Fruit fly (Drosophila melanogaster): ENCODE results near the gene CG16711.

Gene CG16711

dm6 chr3L:9692892-9693551, 11.1 kb upstream of the CG16711 start (continued):
- peak; percentile 76 for TF ChIP-seq NFAT (GFP tag; IDR thresholded peaks at IDR 0.05)
- peak; percentile 68 for TF ChIP-seq CG31365 (tag; optimal IDR thresholded peaks at IDR 0.05)
- peak; percentile 98 for TF ChIP-seq CG12659 (GFP tag; optimal IDR thresholded peaks at IDR 0.05)
- peak; percentile 92 for TF ChIP-seq CG9817 (tag; optimal IDR thresholded peaks at IDR 0.05)
- peak; percentile 96 for TF ChIP-seq CG8944 (GFP tag; optimal IDR thresholded peaks at IDR 0.05)
- peak; percentile 94 for TF ChIP-seq CG6689 (GFP tag; IDR thresholded peaks at IDR 0.05)
- TF ChIP-seq D (optimal IDR thresholded peaks at IDR 0.05): no peak
- peak; percentile 97 for TF ChIP-seq D (GFP tag; optimal IDR thresholded peaks at IDR 0.05)
- TF ChIP-seq CG1529 (GFP tag; optimal IDR thresholded peaks at IDR 0.05): peak; percentile 96
- TF ChIP-seq gcm (GFP tag; optimal IDR thresholded peaks at IDR 0.05): peak; percentile 85
- TF ChIP-seq kni (GFP tag; optimal IDR thresholded peaks at IDR 0.05): peak; percentile 90
- TF ChIP-seq CG17568 (GFP tag; optimal IDR thresholded peaks at IDR 0.05): peak; percentile 86
- no peak for TF ChIP-seq hkb (optimal IDR thresholded peaks at IDR 0.05)
- peak; percentile 92 for TF ChIP-seq hkb (GFP tag; IDR thresholded peaks at IDR 0.05)
- peak; percentile 70; the same call in 1 of the 2 replicates for TF ChIP-seq aop (GFP tag; IDR thresholded peaks at IDR 0.05)
- TF ChIP-seq otp (GFP tag; IDR thresholded peaks at IDR 0.05): peak; percentile 69; the same call in 1 of the 3 replicates
- TF ChIP-seq B-H1 (GFP tag; IDR thresholded peaks at IDR 0.05): peak; percentile 75; the same call in 2 of the 3 replicates
- TF ChIP-seq ATbp (GFP tag; optimal IDR thresholded peaks at IDR 0.05): peak; percentile 92
- peak; percentile 96 for TF ChIP-seq slp2 (GFP tag; optimal IDR thresholded peaks at IDR 0.05)
- TF ChIP-seq CG12155 (GFP tag; optimal IDR thresholded peaks at IDR 0.05): peak; percentile 94
- TF ChIP-seq Oaz (GFP tag; IDR thresholded peaks at IDR 0.05): peak; percentile 82
- TF ChIP-seq CG11696 (GFP tag; IDR thresholded peaks at IDR 0.05): no peak
- TF ChIP-seq CG6683 (GFP tag; optimal IDR thresholded peaks at IDR 0.05): peak; percentile 91
- peak; percentile 92 for TF ChIP-seq CG10654 (GFP tag; optimal IDR thresholded peaks at IDR 0.05)
- TF ChIP-seq vfl (GFP tag; optimal IDR thresholded peaks at IDR 0.05): peak; percentile 93
- peak; percentile 97 for TF ChIP-seq CG10979 (tag; optimal IDR thresholded peaks at IDR 0.05)
- TF ChIP-seq abd-A (tag; optimal IDR thresholded peaks at IDR 0.05): peak; percentile 59
- TF ChIP-seq Lim3 (GFP tag; IDR thresholded peaks at IDR 0.05): peak; percentile 68
- peak; percentile 76 for TF ChIP-seq H15 (GFP tag; IDR thresholded peaks at IDR 0.05)
- peak; percentile 90 for TF ChIP-seq CG31441 (GFP tag; IDR thresholded peaks at IDR 0.05)
- TF ChIP-seq Hr51 (GFP tag; optimal IDR thresholded peaks at IDR 0.05): peak; percentile 95 to 97
- peak; percentile 97 for TF ChIP-seq zfh2 (GFP tag; optimal IDR thresholded peaks at IDR 0.05)
- peak; percentile 96 to 98 for TF ChIP-seq dpn (GFP tag; optimal IDR thresholded peaks at IDR 0.05)
- TF ChIP-seq dysf (GFP tag; IDR thresholded peaks at IDR 0.05): peak; percentile 96
- peak; percentile 90 for TF ChIP-seq luna (GFP tag; optimal IDR thresholded peaks at IDR 0.05)
- peak; percentile 91 for TF ChIP-seq CG11456 (GFP tag; IDR thresholded peaks at IDR 0.05)
- TF ChIP-seq mld (GFP tag; IDR thresholded peaks at IDR 0.05; ENCODE audit: partially characterized antibody): no peak
- TF ChIP-seq CG2875 (GFP tag; optimal IDR thresholded peaks at IDR 0.05): peak; percentile 86
- TF ChIP-seq dmrt99B (tag; optimal IDR thresholded peaks at IDR 0.05): peak; percentile 97
- TF ChIP-seq ara (GFP tag; IDR thresholded peaks at IDR 0.05): peak; percentile 83
- TF ChIP-seq CG1832 (GFP tag; optimal IDR thresholded peaks at IDR 0.05): peak; percentile 48
- peak; percentile 87 for TF ChIP-seq Nf-YC (tag; optimal IDR thresholded peaks at IDR 0.05)
- TF ChIP-seq CG3281 (GFP tag; optimal IDR thresholded peaks at IDR 0.05): peak; percentile 97
- TF ChIP-seq CG1024 (GFP tag; IDR thresholded peaks at IDR 0.05): peak; percentile 66
- TF ChIP-seq CG2712 (tag; optimal IDR thresholded peaks at IDR 0.05): peak; percentile 96
- TF ChIP-seq HLH54F (GFP tag; optimal IDR thresholded peaks at IDR 0.05): peak; percentile 98
- TF ChIP-seq Dfd (GFP tag; optimal IDR thresholded peaks at IDR 0.05): no peak
- peak; percentile 97 for TF ChIP-seq Side (GFP tag; optimal IDR thresholded peaks at IDR 0.05)
- TF ChIP-seq HHEX (GFP tag; optimal IDR thresholded peaks at IDR 0.05): peak; percentile 96
- TF ChIP-seq CG32767 (GFP tag; IDR thresholded peaks at IDR 0.05): peak; percentile 90

All from whole organism, embryonic.